Worm (Caenorhabditis elegans) whole organism, L4 larva: ENCODE measurements around the gene nuo-1.

Experiments
- mes-2 ChIP-seq: sonication (generic microtip); optimal IDR thresholded peaks from 2 replicates; lab custom pipeline; 2016; ENCODE audit warnings: missing genotype, mild to moderate bottlenecking, missing genetic modification characterization, missing compliant biosample characterization; ENCODE audit not compliant: poor library complexity, severe bottlenecking
- unc-130 ChIP-seq: sonication (generic microtip); optimal IDR thresholded peaks from 2 replicates; lab custom pipeline; 2016; ENCODE audit warnings: missing genetic modification reagents, missing genetic modification characterization, missing compliant biosample characterization

- TF ChIP-seq mes-2 (tag; lab: Kevin White, UChicago), result no peak
- TF ChIP-seq unc-130 (GFP tag; lab: Kevin White, UChicago), result no peak
Observed at ce11 chrII:11111107-11111506, 13.5 kb downstream of the nuo-1 start, which contains the start of gene glb-4.
